Fruit fly (Drosophila melanogaster) whole organism, pupa: ENCODE data around the gene CG31715.

Source experiments
- CG10348 ChIP-seq: fragments of 200-800 bp; sonication (Bioruptor generic); IDR thresholded peaks from 2 replicates; pipeline ENCODE4 v1.3.6; 2022; ENCODE audit warnings: missing biosample characterization, missing genetic modification characterization
- CG12605 ChIP-seq: fragments of 200-800 bp; sonication (Bioruptor generic); IDR thresholded peaks from 2 replicates; pipeline ENCODE4 v1.3.6; 2022; ENCODE audit warnings: missing biosample characterization, missing genetic modification characterization
- CG13204 ChIP-seq: fragments of 200-800 bp; sonication (Bioruptor generic); optimal IDR thresholded peaks from 2 replicates; lab custom pipeline; 2018; ENCODE audit warnings: missing biosample characterization, mild to moderate bottlenecking, missing genetic modification characterization, moderate library complexity
- CG14655 ChIP-seq: fragments of 200-800 bp; sonication (Bioruptor generic); optimal IDR thresholded peaks from 3 replicates; lab custom pipeline; 2017; ENCODE audit warnings: mild to moderate bottlenecking, missing biosample characterization, missing genetic modification reagents, missing genetic modification characterization
- CG15710 ChIP-seq: fragments of 200-800 bp; sonication (Bioruptor generic); optimal IDR thresholded peaks from 2 replicates; lab custom pipeline; 2018; ENCODE audit warnings: missing biosample characterization, mild to moderate bottlenecking, missing genetic modification characterization, moderate library complexity
- CG17806 ChIP-seq: fragments of 200-800 bp; sonication (Bioruptor generic); optimal IDR thresholded peaks from 2 replicates; lab custom pipeline; 2018; ENCODE audit warnings: missing biosample characterization, mild to moderate bottlenecking, missing genetic modification characterization, moderate library complexity
- CG32121 ChIP-seq: fragments of 200-800 bp; sonication (Bioruptor generic); IDR thresholded peaks from 2 replicates; pipeline ENCODE4 v1.3.6; 2022; ENCODE audit warnings: missing biosample characterization, missing genetic modification characterization
- CG34367 ChIP-seq: fragments of 200-800 bp; sonication (Bioruptor generic); optimal IDR thresholded peaks from 2 replicates; lab custom pipeline; 2018; ENCODE audit warnings: missing biosample characterization, mild to moderate bottlenecking, missing genetic modification characterization
- CG4496 ChIP-seq: fragments of 200-800 bp; sonication (Bioruptor generic); IDR thresholded peaks from 3 replicates; pipeline ENCODE4 v1.3.6; 2022; ENCODE audit warnings: missing biosample characterization, missing genetic modification characterization
- CG8159 ChIP-seq: fragments of 200-800 bp; sonication (Bioruptor generic); optimal IDR thresholded peaks from 3 replicates; lab custom pipeline; 2018; ENCODE audit warnings: missing biosample characterization, mild to moderate bottlenecking, missing genetic modification characterization, moderate library complexity
- CG8301 ChIP-seq: fragments of 200-800 bp; sonication (Bioruptor generic); optimal IDR thresholded peaks from 2 replicates; lab custom pipeline; 2018; ENCODE audit warnings: missing biosample characterization, mild to moderate bottlenecking, missing genetic modification characterization
- CG9948 ChIP-seq: fragments of 200-800 bp; sonication (Bioruptor generic); optimal IDR thresholded peaks from 2 replicates; lab custom pipeline; 2018; ENCODE audit warnings: missing biosample characterization, mild to moderate bottlenecking, missing genetic modification characterization, moderate library complexity
- D1 ChIP-seq: fragments of 200-800 bp; sonication (Bioruptor generic); optimal IDR thresholded peaks from 2 replicates; lab custom pipeline; 2018; ENCODE audit warnings: missing biosample characterization, mild to moderate bottlenecking, missing genetic modification characterization, moderate library complexity
- EcR ChIP-seq: fragments of 200-800 bp; sonication (Bioruptor generic); optimal IDR thresholded peaks from 3 replicates; lab custom pipeline; 2019; ENCODE audit warnings: missing biosample characterization, missing genetic modification characterization, mild to moderate bottlenecking, moderate library complexity, missing genetic modification reagents
- Ets98B ChIP-seq: fragments of 200-800 bp; sonication (Bioruptor generic); IDR thresholded peaks from 2 replicates; pipeline ENCODE4 v1.3.6; 2022; ENCODE audit warnings: missing biosample characterization, missing genetic modification characterization
- Pif1A ChIP-seq: fragments of 200-800 bp; sonication (Bioruptor generic); optimal IDR thresholded peaks from 3 replicates; lab custom pipeline; 2016; ENCODE audit warnings: missing biosample characterization, missing genetic modification characterization
- Pif1B ChIP-seq: fragments of 200-800 bp; sonication (Bioruptor generic); optimal IDR thresholded peaks from 3 replicates; lab custom pipeline; 2016; ENCODE audit warnings: missing biosample characterization, missing genetic modification characterization
- Snoo ChIP-seq: fragments of 200-800 bp; sonication (Bioruptor generic); optimal IDR thresholded peaks from 3 replicates; lab custom pipeline; 2017; ENCODE audit warnings: missing biosample characterization, mild to moderate bottlenecking, missing genetic modification characterization, inconsistent platforms
- fd96Ca ChIP-seq: fragments of 200-800 bp; sonication (Bioruptor generic); IDR thresholded peaks from 3 replicates; pipeline ENCODE4 v1.3.6; 2022; ENCODE audit warnings: missing biosample characterization, missing genetic modification characterization
- gl ChIP-seq: fragments of 200-800 bp; sonication (Bioruptor generic); optimal IDR thresholded peaks from 2 replicates; lab custom pipeline; 2018; ENCODE audit warnings: missing biosample characterization, mild to moderate bottlenecking, missing genetic modification characterization
- rn ChIP-seq: fragments of 200-800 bp; sonication (Bioruptor generic); IDR thresholded peaks from 2 replicates; pipeline ENCODE4 v1.3.6; 2022; ENCODE audit warnings: missing biosample characterization, missing genetic modification characterization

CG31715 gene

DNA sequence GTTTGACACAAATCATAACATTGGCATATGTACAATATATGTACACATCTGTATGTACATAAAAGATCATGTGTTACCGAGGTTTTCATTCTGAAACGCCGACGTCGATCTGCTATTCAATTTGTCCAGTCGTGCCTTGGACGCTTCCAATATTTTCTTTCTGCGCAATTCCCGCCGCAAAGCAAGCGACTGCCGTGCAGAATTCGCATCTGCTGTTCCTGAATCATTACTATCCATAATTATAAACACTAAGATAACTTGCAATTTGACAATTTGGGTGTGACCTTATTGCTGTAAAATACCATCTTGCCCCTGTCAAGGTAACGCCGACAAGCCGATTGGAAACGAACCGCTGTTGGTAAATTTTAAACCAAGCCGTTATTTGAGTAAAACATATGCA lies 29.6 kb upstream of the CG31715 start:
- TF ChIP-seq Pif1B (GFP tag; lab: Kevin White, UChicago), result no peak
- TF ChIP-seq CG10348, result no peak
- no peak for TF ChIP-seq CG14655 (GFP tag; lab: Kevin White, UChicago)
- TF ChIP-seq Pif1A, result no peak
- TF ChIP-seq CG32121 (GFP tag; lab: Robert Waterston, UW), result no peak
- no peak for TF ChIP-seq CG12605 (GFP tag; lab: Robert Waterston, UW)
- TF ChIP-seq CG4496 (GFP tag; lab: Robert Waterston, UW), result no peak
- TF ChIP-seq CG9948 (tag; lab: Kevin White, UChicago), result no peak
- no peak for TF ChIP-seq rn
- TF ChIP-seq CG8301 (tag; lab: Kevin White, UChicago), result no peak
- TF ChIP-seq EcR (GFP tag; lab: Kevin White, UChicago), result no peak
- TF ChIP-seq CG8159 (tag; lab: Kevin White, UChicago), result no peak
- no peak for TF ChIP-seq Ets98B (GFP tag; lab: Robert Waterston, UW)
- no peak for TF ChIP-seq fd96Ca (GFP tag; lab: Robert Waterston, UW)
- TF ChIP-seq CG17806 (tag; lab: Kevin White, UChicago), result no peak
- TF ChIP-seq CG34367 (tag; lab: Kevin White, UChicago), result no peak

DNA sequence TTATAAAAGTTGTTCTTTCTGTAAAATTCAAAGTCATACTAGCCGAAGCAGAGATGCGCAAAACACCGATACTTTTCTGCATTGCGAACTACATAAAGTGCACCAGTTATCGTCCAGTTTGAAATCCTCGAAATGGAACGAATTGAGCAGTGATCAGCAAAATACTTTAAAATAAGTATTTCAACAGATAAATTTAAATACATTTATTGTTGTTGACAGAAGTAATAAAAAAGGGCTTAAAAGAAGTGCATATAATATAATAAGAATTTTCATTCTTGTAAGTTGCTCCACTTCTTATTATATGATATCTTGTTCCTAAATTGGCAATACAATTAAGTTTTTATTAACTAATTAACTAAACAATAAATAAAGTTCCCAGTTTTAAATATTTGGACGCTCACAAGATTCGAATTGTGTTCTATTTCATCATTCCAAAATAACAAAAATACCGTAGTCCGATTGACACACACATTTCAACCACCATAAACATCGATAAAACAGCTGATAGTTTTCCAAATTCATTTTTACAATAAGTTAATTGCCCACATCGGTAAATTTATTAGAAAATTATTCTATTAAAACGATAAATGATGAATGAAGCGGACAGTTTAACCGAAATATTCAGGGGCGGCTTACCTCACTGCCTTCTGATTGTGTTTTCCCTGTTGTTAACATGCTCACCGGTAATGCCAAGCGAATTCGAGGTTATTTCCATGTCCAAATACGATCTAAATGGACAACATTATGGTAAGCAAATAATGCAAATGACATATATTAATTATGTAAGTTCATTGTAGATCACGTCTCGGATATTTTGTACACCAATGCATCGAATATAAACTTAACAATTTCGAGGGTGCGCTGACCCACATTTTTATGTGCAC lies 26.8 kb upstream of the CG31715 start, which contains the start of the genes Usp14 and CG4972:
Usp14 (minus strand) TSS at position 70 of the 884 bp plus-strand sequence.
CG4972 (plus strand) TSS at position 466 of the 884 bp plus-strand sequence.
- peak; percentile 27 for TF ChIP-seq EcR (GFP tag; lab: Kevin White, UChicago)
- no peak for TF ChIP-seq CG8159 (tag; lab: Kevin White, UChicago)
- peak; percentile 24 for TF ChIP-seq CG15710 (tag; lab: Kevin White, UChicago)

DNA sequence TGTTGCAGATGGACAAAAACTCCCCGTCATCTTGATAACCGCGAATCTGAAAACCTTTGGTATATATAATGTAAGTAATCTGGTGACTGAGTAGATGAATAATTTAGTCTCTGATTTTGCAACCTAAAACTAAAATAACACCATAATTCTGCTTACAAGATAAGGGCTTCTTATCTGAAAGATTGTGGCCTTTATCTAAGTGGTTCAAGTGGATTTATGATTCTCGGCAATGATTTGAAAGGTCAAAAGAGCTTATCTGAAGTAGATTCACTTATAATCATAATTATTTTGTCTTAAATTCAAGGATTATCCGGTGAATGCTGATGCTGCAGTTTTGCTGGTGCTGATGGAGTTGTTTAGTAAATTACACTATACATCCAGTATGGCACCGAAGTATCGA lies 25.5 kb upstream of the CG31715 start:
- TF ChIP-seq CG15710 (tag; lab: Kevin White, UChicago) (no peak), CG8301 (tag; lab: Kevin White, UChicago) (no peak), CG4496 (GFP tag; lab: Robert Waterston, UW) (no peak)

DNA sequence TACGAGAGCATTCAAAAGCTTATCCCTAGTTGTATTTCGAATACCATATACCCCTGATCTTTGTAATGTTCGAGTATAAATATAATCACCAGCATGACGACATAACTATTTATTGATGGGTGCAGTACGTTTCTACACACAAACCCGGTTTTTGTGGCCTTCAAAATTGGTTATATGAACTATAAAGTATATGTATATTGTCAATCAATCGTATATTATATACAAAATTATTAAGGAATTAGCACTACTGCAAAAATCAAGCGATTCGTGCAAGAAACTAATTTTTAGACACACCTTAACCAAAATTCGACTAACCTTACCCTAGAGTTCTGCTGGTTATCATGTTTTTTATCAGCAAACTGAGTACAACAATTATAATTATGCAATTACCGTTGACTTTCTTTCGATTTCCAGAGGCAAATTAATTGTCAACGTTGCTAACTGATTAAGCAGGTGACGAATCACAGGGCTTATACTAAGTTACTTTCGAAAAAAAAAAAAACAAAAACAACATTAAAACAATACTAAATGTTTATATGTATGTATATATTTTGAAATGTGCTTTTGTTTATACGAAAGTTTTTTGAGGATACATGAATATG lies 21.1 kb upstream of the CG31715 start:
- no peak for TF ChIP-seq rn
- no peak for TF ChIP-seq CG8159 (tag; lab: Kevin White, UChicago)
- TF ChIP-seq CG12605 (GFP tag; lab: Robert Waterston, UW), result no peak
- TF ChIP-seq gl (tag; lab: Kevin White, UChicago), result no peak
- TF ChIP-seq fd96Ca (GFP tag; lab: Robert Waterston, UW), result no peak
- TF ChIP-seq CG32121 (GFP tag; lab: Robert Waterston, UW), result no peak
- TF ChIP-seq CG17806 (tag; lab: Kevin White, UChicago), result no peak
- no peak for TF ChIP-seq CG13204 (GFP tag; lab: Kevin White, UChicago)

DNA sequence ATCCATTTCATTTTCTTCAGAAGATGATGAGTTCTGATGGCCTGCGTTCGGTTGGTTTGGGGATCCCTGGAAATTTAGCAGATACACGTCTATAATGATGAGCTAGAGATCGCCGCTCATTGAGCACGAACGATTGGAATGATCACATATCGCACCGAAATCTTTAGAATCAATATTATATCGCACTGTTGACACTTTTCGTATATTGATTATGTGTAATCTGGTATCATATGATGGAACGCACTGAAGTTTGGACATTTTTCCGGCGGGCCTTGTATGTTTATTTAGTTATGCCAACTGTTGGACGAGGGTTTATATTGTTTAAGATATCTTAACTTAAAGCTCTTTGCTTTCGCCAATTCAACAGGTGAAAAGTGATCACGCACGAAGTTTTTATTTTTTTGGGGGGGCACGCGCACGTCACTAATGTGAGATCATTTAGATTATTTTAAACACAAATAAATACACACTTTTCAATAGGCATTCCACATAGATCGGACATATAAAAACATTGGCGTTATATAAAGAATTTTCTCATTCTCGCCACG lies 20.3 kb upstream of the CG31715 start:
- no peak for TF ChIP-seq Ets98B (GFP tag; lab: Robert Waterston, UW)

DNA sequence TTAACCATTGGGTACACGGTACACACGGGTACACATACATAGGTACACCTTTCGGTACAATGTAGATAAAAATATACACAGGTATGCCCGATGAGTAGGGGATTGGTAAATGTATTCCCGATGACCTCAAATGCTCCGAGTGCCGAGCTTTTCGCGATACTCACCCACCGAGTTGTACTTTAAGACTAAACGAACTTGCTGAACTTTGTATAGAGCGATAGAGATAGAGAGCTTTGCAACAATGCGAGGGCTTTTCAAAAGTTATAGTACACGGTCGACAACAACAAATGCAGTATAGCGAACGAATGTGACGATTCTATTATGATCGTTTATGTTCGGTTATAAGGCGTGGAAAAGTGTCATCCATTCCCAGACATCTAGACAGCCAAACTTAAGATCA lies 19.8 kb upstream of the CG31715 start:
- no peak for TF ChIP-seq CG8301 (tag; lab: Kevin White, UChicago)
- peak; percentile 42 for TF ChIP-seq gl (tag; lab: Kevin White, UChicago)
- TF ChIP-seq fd96Ca (GFP tag; lab: Robert Waterston, UW), result no peak
- TF ChIP-seq CG32121 (GFP tag; lab: Robert Waterston, UW), result peak; percentile 51; the same call in 1 of the 2 replicates
- peak; percentile 90 for TF ChIP-seq EcR (GFP tag; lab: Kevin White, UChicago)
- TF ChIP-seq CG15710 (tag; lab: Kevin White, UChicago), result no peak
- TF ChIP-seq Snoo (tag; lab: Kevin White, UChicago), result no peak

DNA sequence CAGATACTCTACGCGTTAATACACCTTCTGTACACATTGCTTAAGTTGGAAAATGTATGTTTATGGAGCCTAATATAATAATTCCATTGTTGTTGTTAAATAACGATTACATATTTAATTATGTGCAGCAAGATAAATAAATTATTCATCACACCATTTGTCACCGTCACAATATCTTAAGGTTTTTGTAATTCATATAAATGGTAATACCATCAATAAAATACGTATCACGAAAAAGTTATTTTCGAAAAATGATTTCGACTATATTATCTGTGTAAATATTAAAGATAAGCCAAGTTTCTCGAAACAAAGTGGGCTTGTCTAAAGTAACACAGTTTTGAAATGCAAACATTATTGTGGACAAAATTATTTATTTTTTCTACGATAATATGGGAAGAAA lies 19.2 kb upstream of the CG31715 start, which contains the start of gene CG4995:
CG4995 (plus strand) TSS at position 301 of the 400 bp plus-strand sequence.
- TF ChIP-seq CG14655 (GFP tag; lab: Kevin White, UChicago) (no peak), Pif1B (GFP tag; lab: Kevin White, UChicago) (no peak), CG34367 (tag; lab: Kevin White, UChicago) (no peak), CG17806 (tag; lab: Kevin White, UChicago) (no peak), D1 (tag; lab: Kevin White, UChicago) (no peak), CG8301 (tag; lab: Kevin White, UChicago) (no peak), CG15710 (tag; lab: Kevin White, UChicago) (no peak), CG4496 (GFP tag; lab: Robert Waterston, UW) (no peak), gl (tag; lab: Kevin White, UChicago) (no peak), CG32121 (GFP tag; lab: Robert Waterston, UW) (no peak), CG13204 (GFP tag; lab: Kevin White, UChicago) (no peak), CG12605 (GFP tag; lab: Robert Waterston, UW) (no peak), CG10348 (no peak), rn (no peak), Pif1A (no peak), CG8159 (tag; lab: Kevin White, UChicago) (no peak), Snoo (tag; lab: Kevin White, UChicago) (no peak), fd96Ca (GFP tag; lab: Robert Waterston, UW) (no peak)
